Fruit fly (Drosophila melanogaster) whole organism, prepupa: Measurements from ENCODE around the gene TTLL6B.

Experiments used
- Blimp-1 ChIP-seq: fragments of 200-800 bp; sonication (Bioruptor generic); optimal IDR thresholded peaks from 3 replicates; lab custom pipeline; 2017; ENCODE audit warnings: missing biosample characterization, missing genetic modification characterization, mild to moderate bottlenecking, moderate library complexity, missing genetic modification reagents
- CG11902 ChIP-seq: fragments of 200-800 bp; sonication (Bioruptor generic); optimal IDR thresholded peaks from 3 replicates; lab custom pipeline; 2016; ENCODE audit warnings: missing biosample characterization, missing genetic modification characterization
- CG16779 ChIP-seq: fragments of 200-800 bp; sonication (Bioruptor generic); optimal IDR thresholded peaks from 3 replicates; lab custom pipeline; 2017; ENCODE audit warnings: missing biosample characterization, mild to moderate bottlenecking, missing genetic modification characterization
- CG34406 ChIP-seq: fragments of 200-800 bp; sonication (Bioruptor generic); optimal IDR thresholded peaks from 3 replicates; lab custom pipeline; 2016; ENCODE audit warnings: missing biosample characterization, missing genetic modification characterization
- CG3919 ChIP-seq: fragments of 200-800 bp; sonication (Bioruptor generic); optimal IDR thresholded peaks from 3 replicates; lab custom pipeline; 2016; ENCODE audit warnings: missing biosample characterization, missing genetic modification characterization
- CG6276 ChIP-seq: fragments of 200-800 bp; sonication (Bioruptor generic); optimal IDR thresholded peaks from 2 replicates; lab custom pipeline; 2017; ENCODE audit warnings: missing biosample characterization, mild to moderate bottlenecking, missing genetic modification characterization
- CG6854 ChIP-seq: fragments of 200-800 bp; sonication (Bioruptor generic); optimal IDR thresholded peaks from 2 replicates; lab custom pipeline; 2017; ENCODE audit warnings: missing biosample characterization, mild to moderate bottlenecking, missing genetic modification characterization
- fkh ChIP-seq: fragments of 200-800 bp; sonication (Bioruptor generic); optimal IDR thresholded peaks from 3 replicates; lab custom pipeline; 2017; ENCODE audit warnings: missing biosample characterization, mild to moderate bottlenecking, missing genetic modification characterization, moderate library complexity
- lz ChIP-seq: fragments of 200-800 bp; sonication (Bioruptor generic); optimal IDR thresholded peaks from 3 replicates; lab custom pipeline; 2016; ENCODE audit warnings: missing biosample characterization, missing genetic modification characterization
- net ChIP-seq: fragments of 200-800 bp; sonication (Bioruptor generic); optimal IDR thresholded peaks from 3 replicates; lab custom pipeline; 2016; ENCODE audit warnings: missing biosample characterization, missing genetic modification characterization
- pdm3 ChIP-seq: fragments of 200-800 bp; sonication (Bioruptor generic); optimal IDR thresholded peaks from 3 replicates; lab custom pipeline; 2016; ENCODE audit warnings: missing biosample characterization, missing genetic modification characterization
- spab ChIP-seq: fragments of 200-800 bp; sonication (Bioruptor generic); optimal IDR thresholded peaks from 2 replicates; lab custom pipeline; 2017; ENCODE audit warnings: missing biosample characterization, mild to moderate bottlenecking, missing genetic modification characterization, missing genetic modification reagents
- vri ChIP-seq: fragments of 200-800 bp; sonication (Bioruptor generic); optimal IDR thresholded peaks from 3 replicates; lab custom pipeline; 2016; ENCODE audit warnings: missing biosample characterization, mild to moderate bottlenecking, missing genetic modification characterization

dm6 chr3R:27270379-27271266, 19.8 kb upstream of the TTLL6B start:
- TF ChIP-seq CG11902 (GFP tag; lab: Kevin White, UChicago) (no peak), net (GFP tag; lab: Kevin White, UChicago) (no peak), fkh (GFP tag; lab: Kevin White, UChicago) (no peak), lz (GFP tag; lab: Kevin White, UChicago) (no peak), spab (GFP tag; lab: Kevin White, UChicago) (peak; percentile 1), CG34406 (GFP tag; lab: Kevin White, UChicago) (no peak), Blimp-1 (GFP tag; lab: Kevin White, UChicago) (no peak), vri (GFP tag; lab: Kevin White, UChicago) (no peak), CG3919 (peak; percentile 27), CG6276 (GFP tag; lab: Kevin White, UChicago) (peak; percentile 25), pdm3 (GFP tag; lab: Kevin White, UChicago) (no peak), CG16779 (no peak), CG6854 (peak; percentile 44)
